Fruit fly (Drosophila melanogaster) whole organism, embryonic: Measurements from ENCODE around the gene alpha4GT2.

Experiments used
- BtbVII ChIP-seq: fragments of 200-800 bp; sonication (Bioruptor generic); optimal IDR thresholded peaks from 3 replicates; lab custom pipeline; 2017; ENCODE audit warnings: missing biosample characterization, mild to moderate bottlenecking, missing genetic modification characterization
- CG11723 ChIP-seq: fragments of 200-800 bp; sonication (Bioruptor generic); optimal IDR thresholded peaks from 2 replicates; lab custom pipeline; 2017; ENCODE audit warnings: missing biosample characterization, mild to moderate bottlenecking, missing genetic modification characterization
- CG13287 ChIP-seq: fragments of 200-800 bp; sonication (Bioruptor generic); IDR thresholded peaks from 2 replicates; pipeline ENCODE4 v1.3.6; 2022; ENCODE audit warnings: missing biosample characterization, missing genetic modification characterization; ENCODE audit not compliant: partially characterized antibody
- CG13624 ChIP-seq: fragments of 200-800 bp; sonication (Bioruptor generic); optimal IDR thresholded peaks from 2 replicates; lab custom pipeline; 2016; ENCODE audit warnings: missing biosample characterization, missing genetic modification characterization
- CG14667 ChIP-seq: fragments of 200-800 bp; sonication (Bioruptor generic); IDR thresholded peaks from 2 replicates; pipeline ENCODE4 v1.3.6; 2022; ENCODE audit warnings: missing biosample characterization, missing genetic modification characterization
- CG15011 ChIP-seq: fragments of 200-800 bp; sonication (Bioruptor generic); optimal IDR thresholded peaks from 3 replicates; lab custom pipeline; 2018; ENCODE audit warnings: missing biosample characterization, mild to moderate bottlenecking, missing genetic modification characterization
- CG15514 ChIP-seq: fragments of 200-800 bp; sonication (Bioruptor generic); optimal IDR thresholded peaks from 3 replicates; lab custom pipeline; 2017; ENCODE audit warnings: missing biosample characterization, missing genetic modification characterization, mild to moderate bottlenecking, moderate library complexity, missing genetic modification reagents
- CG17829 ChIP-seq: fragments of 200-800 bp; optimal IDR thresholded peaks from 2 replicates; lab custom pipeline; 2019; ENCODE audit warnings: missing biosample characterization, mild to moderate bottlenecking, missing genetic modification characterization, moderate library complexity
- CG2202 ChIP-seq: fragments of 200-800 bp; sonication (Bioruptor generic); optimal IDR thresholded peaks from 2 replicates; lab custom pipeline; 2018; ENCODE audit warnings: missing biosample characterization, mild to moderate bottlenecking, missing genetic modification characterization
- CG31388 ChIP-seq: fragments of 200-800 bp; sonication (Bioruptor generic); optimal IDR thresholded peaks from 2 replicates; lab custom pipeline; 2016; ENCODE audit warnings: missing biosample characterization, missing genetic modification characterization
- CG34224 ChIP-seq: fragments of 200-800 bp; sonication (Bioruptor generic); IDR thresholded peaks from 3 replicates; pipeline ENCODE4 v1.3.6; 2022; ENCODE audit warnings: missing biosample characterization, missing genetic modification characterization; ENCODE audit not compliant: partially characterized antibody
- CG4707 ChIP-seq: fragments of 200-800 bp; sonication (Bioruptor generic); optimal IDR thresholded peaks from 2 replicates; lab custom pipeline; 2018; ENCODE audit warnings: missing biosample characterization, mild to moderate bottlenecking, missing genetic modification characterization, moderate library complexity
- CG6854 ChIP-seq: fragments of 200-800 bp; sonication (Bioruptor generic); optimal IDR thresholded peaks from 3 replicates; lab custom pipeline; 2017; ENCODE audit warnings: missing biosample characterization, mild to moderate bottlenecking, missing genetic modification characterization
- CG7271 ChIP-seq: fragments of 200-800 bp; sonication (Bioruptor generic); optimal IDR thresholded peaks from 2 replicates; lab custom pipeline; 2018; ENCODE audit warnings: missing biosample characterization, mild to moderate bottlenecking, missing genetic modification characterization, moderate library complexity
- CG7372 ChIP-seq: fragments of 200-800 bp; sonication (Bioruptor generic); IDR thresholded peaks from 2 replicates; pipeline ENCODE4 v1.3.6; 2022; ENCODE audit warnings: missing biosample characterization, missing genetic modification characterization
- CG7839 ChIP-seq: fragments of 200-800 bp; sonication (Bioruptor generic); optimal IDR thresholded peaks from 3 replicates; lab custom pipeline; 2018; ENCODE audit warnings: missing biosample characterization, mild to moderate bottlenecking, missing genetic modification characterization, moderate library complexity
- CG9817 ChIP-seq: fragments of 200-800 bp; sonication (Bioruptor generic); optimal IDR thresholded peaks from 2 replicates; lab custom pipeline; 2018; ENCODE audit warnings: missing biosample characterization, mild to moderate bottlenecking, missing genetic modification characterization, moderate library complexity
- CTCF ChIP-seq: fragments of 200-800 bp; sonication (Bioruptor generic); optimal IDR thresholded peaks from 2 replicates; lab custom pipeline; 2017; ENCODE audit warnings: missing biosample characterization, mild to moderate bottlenecking, missing genetic modification characterization, moderate library complexity
- CoRest ChIP-seq: fragments of 200-800 bp; sonication (Bioruptor generic); optimal IDR thresholded peaks from 3 replicates; lab custom pipeline; 2018; ENCODE audit warnings: missing biosample characterization, mild to moderate bottlenecking, missing genetic modification characterization, moderate library complexity
- Doc3 ChIP-seq: fragments of 200-800 bp; sonication (Bioruptor generic); IDR thresholded peaks from 3 replicates; pipeline ENCODE4 v1.3.6; 2022; ENCODE audit warnings: missing biosample characterization, missing genetic modification characterization; ENCODE audit not compliant: partially characterized antibody
- Dp ChIP-seq: fragments of 200-800 bp; sonication (Bioruptor generic); optimal IDR thresholded peaks from 2 replicates; lab custom pipeline; 2018; ENCODE audit warnings: missing biosample characterization, mild to moderate bottlenecking, missing genetic modification characterization, moderate library complexity
- E2f2 ChIP-seq: fragments of 200-800 bp; sonication (Bioruptor generic); IDR thresholded peaks from 2 replicates; pipeline ENCODE4 v1.3.6; 2022; ENCODE audit warnings: missing biosample characterization, missing genetic modification characterization
- HLHmδ ChIP-seq: fragments of 200-800 bp; sonication (Bioruptor generic); optimal IDR thresholded peaks from 2 replicates; lab custom pipeline; 2018; ENCODE audit warnings: missing biosample characterization, mild to moderate bottlenecking, missing genetic modification characterization, moderate library complexity
- HmgZ ChIP-seq: fragments of 200-800 bp; sonication (Bioruptor generic); optimal IDR thresholded peaks from 2 replicates; lab custom pipeline; 2018; ENCODE audit warnings: missing biosample characterization, mild to moderate bottlenecking, missing genetic modification characterization
- Lhr ChIP-seq: fragments of 200-800 bp; sonication (Bioruptor generic); optimal IDR thresholded peaks from 3 replicates; lab custom pipeline; 2017; ENCODE audit warnings: mild to moderate bottlenecking, missing biosample characterization, missing genetic modification reagents, missing genetic modification characterization
- Mes4 ChIP-seq: fragments of 200-800 bp; sonication (Bioruptor generic); optimal IDR thresholded peaks from 2 replicates; lab custom pipeline; 2016; ENCODE audit warnings: missing biosample characterization, missing genetic modification characterization
- Myb ChIP-seq: fragments of 200-800 bp; sonication (Bioruptor generic); optimal IDR thresholded peaks from 2 replicates; lab custom pipeline; 2016; ENCODE audit warnings: missing biosample characterization, missing genetic modification characterization
- NFAT ChIP-seq: fragments of 200-800 bp; sonication (Bioruptor generic); IDR thresholded peaks from 2 replicates; pipeline ENCODE4 v1.3.6; 2022; ENCODE audit warnings: missing biosample characterization, missing genetic modification characterization
- Scr ChIP-seq: fragments of 200-800 bp; sonication (Bioruptor generic); IDR thresholded peaks from 2 replicates; pipeline ENCODE4 v1.3.6; 2022; ENCODE audit warnings: missing biosample characterization, missing genetic modification characterization; ENCODE audit not compliant: partially characterized antibody
- Trl ChIP-seq, 3 experiments: fragments of >200 bp in 2 of 3; fragments of 200-800 bp in 1 of 3; sonication (Bioruptor generic) in 1 of 3; optimal IDR thresholded peaks; 2 replicates in 1 of 3; 3 replicates in 2 of 3; lab custom pipeline; 2016 to 2017; ENCODE audit warnings: missing biosample characterization in 1 of 3, missing genetic modification characterization in 1 of 3
- Vsx1 ChIP-seq: fragments of 200-800 bp; sonication (Bioruptor generic); optimal IDR thresholded peaks from 2 replicates; lab custom pipeline; 2017; ENCODE audit warnings: missing biosample characterization, mild to moderate bottlenecking, missing genetic modification characterization, missing genetic modification reagents
- ara ChIP-seq: fragments of 200-800 bp; sonication (Bioruptor generic); IDR thresholded peaks from 2 replicates; pipeline ENCODE4 v1.3.6; 2022; ENCODE audit warnings: missing biosample characterization, missing genetic modification characterization
- ase ChIP-seq: fragments of 200-800 bp; sonication (Bioruptor generic); IDR thresholded peaks from 3 replicates; pipeline ENCODE4 v1.3.6; 2022; ENCODE audit warnings: missing biosample characterization, missing genetic modification characterization
- bcd ChIP-seq: fragments of 200-800 bp; sonication (Bioruptor generic); optimal IDR thresholded peaks from 2 replicates; lab custom pipeline; 2017; ENCODE audit warnings: missing biosample characterization, mild to moderate bottlenecking, missing genetic modification characterization
- bowl ChIP-seq: fragments of 200-800 bp; sonication (Bioruptor generic); IDR thresholded peaks from 2 replicates; pipeline ENCODE4 v1.3.6; 2022; ENCODE audit warnings: missing biosample characterization, missing genetic modification characterization
- bsh ChIP-seq, 2 experiments: fragments of 200-800 bp; sonication (Bioruptor generic); optimal IDR thresholded peaks; 2 replicates each; lab custom pipeline; 2017 to 2018; ENCODE audit warnings: mild to moderate bottlenecking in 2 of 2, missing biosample characterization in 2 of 2, missing genetic modification characterization in 2 of 2, moderate library complexity in 1 of 2
- chm ChIP-seq: fragments of 200-800 bp; sonication (Bioruptor generic); IDR thresholded peaks from 2 replicates; pipeline ENCODE4 v1.3.6; 2022; ENCODE audit warnings: missing biosample characterization, missing genetic modification characterization
- hb ChIP-seq: fragments of 200-800 bp; sonication (Bioruptor generic); IDR thresholded peaks from 3 replicates; pipeline ENCODE4 v1.3.6; 2022; ENCODE audit warnings: missing biosample characterization, missing genetic modification characterization; ENCODE audit not compliant: partially characterized antibody
- kah ChIP-seq: fragments of 200-800 bp; sonication (Bioruptor generic); optimal IDR thresholded peaks from 2 replicates; lab custom pipeline; 2018; ENCODE audit warnings: missing biosample characterization, mild to moderate bottlenecking, missing genetic modification characterization
- ken ChIP-seq: fragments of 200-800 bp; sonication (Bioruptor generic); IDR thresholded peaks from 3 replicates; pipeline ENCODE4 v1.3.6; 2022; ENCODE audit warnings: missing biosample characterization, missing genetic modification characterization
- phol ChIP-seq: fragments of 200-800 bp; sonication (Bioruptor generic); optimal IDR thresholded peaks from 3 replicates; lab custom pipeline; 2018; ENCODE audit warnings: missing biosample characterization, mild to moderate bottlenecking, missing genetic modification characterization, moderate library complexity
- pzg ChIP-seq: fragments of 200-800 bp; sonication (Bioruptor generic); optimal IDR thresholded peaks from 3 replicates; lab custom pipeline; 2018; ENCODE audit warnings: missing biosample characterization, mild to moderate bottlenecking, missing genetic modification characterization, moderate library complexity
- repo ChIP-seq: fragments of 200-800 bp; sonication (Bioruptor generic); optimal IDR thresholded peaks from 2 replicates; lab custom pipeline; 2016; ENCODE audit warnings: missing biosample characterization, missing genetic modification characterization
- seq ChIP-seq: fragments of 200-800 bp; sonication (Bioruptor generic); IDR thresholded peaks from 2 replicates; pipeline ENCODE4 v1.3.6; 2022; ENCODE audit warnings: missing biosample characterization, missing genetic modification characterization
- ssp ChIP-seq: fragments of 200-800 bp; sonication (Bioruptor generic); IDR thresholded peaks from 2 replicates; pipeline ENCODE4 v1.3.6; 2022; ENCODE audit warnings: missing biosample characterization, missing genetic modification characterization
- tup ChIP-seq: fragments of 200-800 bp; sonication (Bioruptor generic); optimal IDR thresholded peaks from 2 replicates; lab custom pipeline; 2016; ENCODE audit warnings: missing biosample characterization, mild to moderate bottlenecking, missing genetic modification characterization, moderate library complexity
- vvl ChIP-seq: fragments of 200-800 bp; sonication (Bioruptor generic); IDR thresholded peaks from 2 replicates; pipeline ENCODE4 v1.3.6; 2022; ENCODE audit warnings: missing biosample characterization, missing genetic modification characterization

Gene alpha4GT2

dm6 chr3R:25880971-25881809 is 49.2 kb downstream of the alpha4GT2 start, which contains the start of gene Tsp96F (continued):
- TF ChIP-seq CG31388 (GFP tag; lab: Kevin White, UChicago) (no peak), pzg (peak; percentile 96), CG14667 (no peak), Lhr (GFP tag; lab: Kevin White, UChicago) (peak; percentile 82), BtbVII (peak; percentile 4), CTCF (GFP tag; lab: Kevin White, UChicago) (peak; percentile 48), ssp (GFP tag; lab: Robert Waterston, UW) (peak; percentile 41), HmgZ (peak; percentile 14), Mes4 (peak; percentile 5), CG13287 (peak; percentile 67), Dp (GFP tag; lab: Kevin White, UChicago) (peak; percentile 50), hb (no peak), NFAT (GFP tag; lab: Robert Waterston, UW) (no peak), ken (0 out of 3 replicates have a peak, but pooled peaks have one; percentile 9), kah (GFP tag; lab: Kevin White, UChicago) (peak; percentile 40), CG7839 (tag; lab: Kevin White, UChicago) (no peak), CG34224 (GFP tag; lab: Robert Waterston, UW) (0 out of 3 replicates have a peak, but pooled peaks have one; percentile 38), CG15011 (GFP tag; lab: Kevin White, UChicago) (no peak), Doc3 (no peak; the same call in 2 of the 3 replicates), CG17829 (tag; lab: Kevin White, UChicago) (peak; percentile 4), ara (GFP tag; lab: Robert Waterston, UW) (no peak), CG6854 (GFP tag; lab: Kevin White, UChicago) (no peak), Vsx1 (GFP tag; lab: Kevin White, UChicago) (no peak), CG2202 (tag; lab: Kevin White, UChicago) (peak; percentile 21), CG9817 (tag; lab: Kevin White, UChicago) (no peak), CG4707 (GFP tag; lab: Kevin White, UChicago) (peak; percentile 33), Myb (GFP tag; lab: Kevin White, UChicago) (peak; percentile 79), CG7271 (tag; lab: Kevin White, UChicago) (peak; percentile 31), CoRest (tag; lab: Kevin White, UChicago) (peak; percentile 18), phol (tag; lab: Kevin White, UChicago) (peak; percentile 22), CG15514 (GFP tag; lab: Kevin White, UChicago) (peak; percentile 71), tup (GFP tag; lab: Kevin White, UChicago) (no peak), chm (GFP tag; lab: Robert Waterston, UW) (peak; percentile 51; the same call in 1 of the 2 replicates), ase (GFP tag; lab: Robert Waterston, UW) (no peak), CG7372 (GFP tag; lab: Robert Waterston, UW) (no peak), CG13624 (GFP tag; lab: Kevin White, UChicago) (no peak), vvl (GFP tag; lab: Robert Waterston, UW) (peak; percentile 30; the same call in 1 of the 2 replicates), HLHmδ (GFP tag; lab: Kevin White, UChicago) (peak; percentile 13), bcd (GFP tag; lab: Kevin White, UChicago) (peak; percentile 6), Scr (GFP tag; lab: Robert Waterston, UW) (peak; percentile 63), E2f2 (peak; percentile 41), Trl (optimal IDR thresholded peaks at IDR 0.05; lab: Kevin White, UChicago) (no peak), Trl (GFP tag; optimal IDR thresholded peaks at IDR 0.05; lab: Kevin White, UChicago) (no peak), bowl (GFP tag; lab: Robert Waterston, UW) (no peak), seq (GFP tag; lab: Robert Waterston, UW) (0 out of 2 replicates have a peak, but pooled peaks have one; percentile 10), CG11723 (GFP tag; lab: Kevin White, UChicago) (no peak), repo (GFP tag; lab: Kevin White, UChicago) (no peak), bsh (GFP tag; optimal IDR thresholded peaks at IDR 0.05; lab: Kevin White, UChicago) (peak in 1 of 2 experiments; percentile 22)
